Fruit fly (Drosophila melanogaster): ENCODE results near the gene CG31106.
A peak's percentile ranks its signal among the peaks of the same experiment; 100 is the strongest.

The CG31106 gene

dm6 chr3R:25207405-25208003 is 8.6 kb upstream of the CG31106 start (continued):
- TF ChIP-seq CG3163 (GFP tag; optimal IDR thresholded peaks at IDR 0.05) (peak; percentile 1), CG9609 (GFP tag; optimal IDR thresholded peaks at IDR 0.05) (no peak), CG11560 (tag; IDR thresholded peaks at IDR 0.05) (no peak), jumu (GFP tag; optimal IDR thresholded peaks at IDR 0.05) (peak; percentile 18), CG13424 (tag; optimal IDR thresholded peaks at IDR 0.05) (peak; percentile 85), cwo (GFP tag; optimal IDR thresholded peaks at IDR 0.05) (peak; percentile 65), CG2129 (GFP tag; IDR thresholded peaks at IDR 0.05; ENCODE audit: partially characterized antibody) (no peak), CG8290 (GFP tag; optimal IDR thresholded peaks at IDR 0.05) (peak; percentile 26), CG8290 (tag; optimal IDR thresholded peaks at IDR 0.05) (peak in 1 of 2 experiments; percentile 39), CG3995 (GFP tag; optimal IDR thresholded peaks at IDR 0.05) (no peak), maf-S (GFP tag; optimal IDR thresholded peaks at IDR 0.05) (peak; percentile 25), CG15011 (GFP tag; optimal IDR thresholded peaks at IDR 0.05) (peak; percentile 60), YL-1 (GFP tag; optimal IDR thresholded peaks at IDR 0.05) (peak; percentile 47), Atf-2 (GFP tag; optimal IDR thresholded peaks at IDR 0.05) (no peak), CG1603 (tag; optimal IDR thresholded peaks at IDR 0.05) (peak; percentile 61), zfh1 (GFP tag; IDR thresholded peaks at IDR 0.05) (peak; percentile 75), CG8359 (GFP tag; optimal IDR thresholded peaks at IDR 0.05; ENCODE audit: borderline replicate concordance) (peak; percentile 40), CG1024 (GFP tag; IDR thresholded peaks at IDR 0.05) (peak; percentile 56; the same call in 1 of the 2 replicates), CG5245 (GFP tag; optimal IDR thresholded peaks at IDR 0.05) (peak; percentile 29), CG17802 (tag; optimal IDR thresholded peaks at IDR 0.05) (peak; percentile 21), CG34422 (GFP tag; IDR thresholded peaks at IDR 0.05) (peak; percentile 58; the same call in 1 of the 3 replicates), crol (GFP tag; IDR thresholded peaks at IDR 0.05) (0 out of 2 replicates have a peak, but pooled peaks have one; percentile 6), Hey (tag; optimal IDR thresholded peaks at IDR 0.05) (no peak), Lhr (GFP tag; optimal IDR thresholded peaks at IDR 0.05) (no peak), cato (GFP tag; optimal IDR thresholded peaks at IDR 0.05; ENCODE audit: borderline replicate concordance) (no peak), Neu2 (GFP tag; optimal IDR thresholded peaks at IDR 0.05; ENCODE audit: borderline replicate concordance) (no peak), slp2 (GFP tag; optimal IDR thresholded peaks at IDR 0.05) (peak; percentile 25), CG43689 (GFP tag; IDR thresholded peaks at IDR 0.05) (no peak), CG18619 (GFP tag; optimal IDR thresholded peaks at IDR 0.05) (peak; percentile 75), chinmo (GFP tag; IDR thresholded peaks at IDR 0.05; ENCODE audit: partially characterized antibody) (no peak), ranshi (GFP tag; IDR thresholded peaks at IDR 0.05) (peak; percentile 76), CG6272 (GFP tag; IDR thresholded peaks at IDR 0.05) (no peak), trh (GFP tag; optimal IDR thresholded peaks at IDR 0.05) (peak; percentile 10), Elba2 (GFP tag; optimal IDR thresholded peaks at IDR 0.05) (no peak), br (optimal IDR thresholded peaks at IDR 0.05) (no peak), ems (GFP tag; optimal IDR thresholded peaks at IDR 0.05) (peak; percentile 43), CG15479 (GFP tag; optimal IDR thresholded peaks at IDR 0.05) (no peak), Dip3 (GFP tag; optimal IDR thresholded peaks at IDR 0.05) (peak; percentile 3), otp (GFP tag; IDR thresholded peaks at IDR 0.05) (peak; percentile 60; the same call in 2 of the 3 replicates), HLH3B (GFP tag; IDR thresholded peaks at IDR 0.05) (peak; percentile 66), CG8478 (optimal IDR thresholded peaks at IDR 0.05) (no peak), fd96Cb (tag; optimal IDR thresholded peaks at IDR 0.05) (peak; percentile 73), CG12155 (GFP tag; optimal IDR thresholded peaks at IDR 0.05) (peak; percentile 55), CG6813 (GFP tag; optimal IDR thresholded peaks at IDR 0.05) (peak; percentile 21), Camta (GFP tag; optimal IDR thresholded peaks at IDR 0.05) (peak; percentile 40), CG7786 (GFP tag; optimal IDR thresholded peaks at IDR 0.05) (peak; percentile 41), CG11456 (GFP tag; IDR thresholded peaks at IDR 0.05) (peak; percentile 59; the same call in 1 of the 3 replicates), ham (GFP tag; IDR thresholded peaks at IDR 0.05) (no peak), fd64A (GFP tag; optimal IDR thresholded peaks at IDR 0.05) (no peak), psq (GFP tag; optimal IDR thresholded peaks at IDR 0.05) (no peak), Fer2 (tag; optimal IDR thresholded peaks at IDR 0.05) (peak; percentile 19)

All from whole organism, embryonic.